Fruit fly (Drosophila melanogaster) whole organism, embryonic: Measurements from ENCODE around the gene Cand1.

Experiments
- Aef1 ChIP-seq: fragments of 200-800 bp; sonication (Bioruptor generic); IDR thresholded peaks from 3 replicates; pipeline ENCODE4 v1.3.6; 2022; ENCODE audit warnings: missing biosample characterization, missing genetic modification characterization
- Bteb2 ChIP-seq: fragments of 200-800 bp; sonication (Bioruptor generic); optimal IDR thresholded peaks from 2 replicates; lab custom pipeline; 2016; ENCODE audit warnings: missing biosample characterization, missing genetic modification characterization
- CG10274 ChIP-seq: fragments of 200-800 bp; sonication (Bioruptor generic); optimal IDR thresholded peaks from 3 replicates; lab custom pipeline; 2017; ENCODE audit warnings: missing biosample characterization, mild to moderate bottlenecking, missing genetic modification characterization
- CG10959 ChIP-seq: fragments of 200-800 bp; sonication (Bioruptor generic); IDR thresholded peaks from 2 replicates; pipeline ENCODE4 v1.3.6; 2022; ENCODE audit warnings: missing biosample characterization, missing genetic modification characterization
- CG10979 ChIP-seq: fragments of 200-800 bp; sonication (Bioruptor generic); optimal IDR thresholded peaks from 2 replicates; lab custom pipeline; 2018; ENCODE audit warnings: missing biosample characterization, mild to moderate bottlenecking, missing genetic modification characterization, moderate library complexity
- CG11085 ChIP-seq: fragments of 200-800 bp; sonication (Bioruptor generic); IDR thresholded peaks from 2 replicates; pipeline ENCODE4 v1.3.6; 2022; ENCODE audit warnings: missing biosample characterization, missing genetic modification characterization
- CG11504 ChIP-seq: fragments of 200-800 bp; sonication (Bioruptor generic); optimal IDR thresholded peaks from 3 replicates; lab custom pipeline; 2019; ENCODE audit warnings: missing biosample characterization, mild to moderate bottlenecking, missing genetic modification characterization, moderate library complexity
- CG12219 ChIP-seq: fragments of 200-800 bp; sonication (Bioruptor generic); optimal IDR thresholded peaks from 3 replicates; lab custom pipeline; 2018; ENCODE audit warnings: missing biosample characterization, mild to moderate bottlenecking, missing genetic modification characterization
- CG13894 ChIP-seq: fragments of 200-800 bp; sonication (Bioruptor generic); optimal IDR thresholded peaks from 3 replicates; lab custom pipeline; 2018; ENCODE audit warnings: missing biosample characterization, mild to moderate bottlenecking, missing genetic modification characterization, moderate library complexity
- CG14860 ChIP-seq: fragments of 200-800 bp; sonication (Bioruptor generic); IDR thresholded peaks from 3 replicates; pipeline ENCODE4 v1.3.6; 2022; ENCODE audit warnings: missing biosample characterization, missing genetic modification characterization; ENCODE audit not compliant: partially characterized antibody
- CG15073 ChIP-seq: fragments of 200-800 bp; sonication (Bioruptor generic); optimal IDR thresholded peaks from 2 replicates; lab custom pipeline; 2016; ENCODE audit warnings: missing biosample characterization, missing genetic modification characterization
- CG1529 ChIP-seq: fragments of 200-800 bp; sonication (Bioruptor generic); optimal IDR thresholded peaks from 3 replicates; lab custom pipeline; 2018; ENCODE audit warnings: missing biosample characterization, missing genetic modification characterization
- CG17802 ChIP-seq: fragments of 200-800 bp; sonication (Bioruptor generic); optimal IDR thresholded peaks from 2 replicates; lab custom pipeline; 2018; ENCODE audit warnings: missing biosample characterization, mild to moderate bottlenecking, missing genetic modification characterization, moderate library complexity
- CG1792 ChIP-seq: fragments of 200-800 bp; sonication (Bioruptor generic); optimal IDR thresholded peaks from 2 replicates; lab custom pipeline; 2016; ENCODE audit warnings: missing biosample characterization, missing genetic modification characterization
- CG2875 ChIP-seq: fragments of 200-800 bp; sonication (Bioruptor generic); optimal IDR thresholded peaks from 2 replicates; lab custom pipeline; 2017; ENCODE audit warnings: missing biosample characterization, mild to moderate bottlenecking, missing genetic modification characterization, missing genetic modification reagents
- CG3407 ChIP-seq: fragments of 200-800 bp; sonication (Bioruptor generic); optimal IDR thresholded peaks from 2 replicates; lab custom pipeline; 2018; ENCODE audit warnings: missing biosample characterization, mild to moderate bottlenecking, missing genetic modification characterization
- CG6272 ChIP-seq: fragments of 200-800 bp; sonication (Bioruptor generic); IDR thresholded peaks from 2 replicates; pipeline ENCODE4 v1.3.6; 2022; ENCODE audit warnings: missing biosample characterization, missing genetic modification characterization
- CG7839 ChIP-seq: fragments of 200-800 bp; sonication (Bioruptor generic); optimal IDR thresholded peaks from 3 replicates; lab custom pipeline; 2018; ENCODE audit warnings: missing biosample characterization, mild to moderate bottlenecking, missing genetic modification characterization, moderate library complexity
- CG8924 ChIP-seq: fragments of 200-800 bp; optimal IDR thresholded peaks from 3 replicates; lab custom pipeline; 2019; ENCODE audit warnings: missing biosample characterization, mild to moderate bottlenecking, missing genetic modification characterization, moderate library complexity
- Dbx ChIP-seq: fragments of 200-800 bp; sonication (Bioruptor generic); IDR thresholded peaks from 3 replicates; pipeline ENCODE4 v1.3.6; 2022; ENCODE audit warnings: missing biosample characterization, missing genetic modification characterization
- Dfd ChIP-seq, 2 experiments: fragments of >200 bp; optimal IDR thresholded peaks; 2 replicates each; lab custom pipeline; 2017; ENCODE audit warnings: missing biosample characterization in 2 of 2, missing genetic modification characterization in 2 of 2
- Doc2 ChIP-seq: fragments of 200-800 bp; sonication (Bioruptor generic); IDR thresholded peaks from 2 replicates; pipeline ENCODE4 v1.3.6; 2022; ENCODE audit warnings: missing biosample characterization, missing genetic modification characterization
- Gug ChIP-seq: fragments of 200-800 bp; sonication (Bioruptor generic); IDR thresholded peaks from 4 replicates; pipeline ENCODE4 v1.3.6; 2022; ENCODE audit warnings: missing biosample characterization, missing genetic modification characterization
- HmgD ChIP-seq: fragments of 200-800 bp; sonication (Bioruptor generic); optimal IDR thresholded peaks from 3 replicates; lab custom pipeline; 2016; ENCODE audit warnings: missing biosample characterization, missing genetic modification characterization
- HmgZ ChIP-seq: fragments of 200-800 bp; sonication (Bioruptor generic); optimal IDR thresholded peaks from 2 replicates; lab custom pipeline; 2018; ENCODE audit warnings: missing biosample characterization, mild to moderate bottlenecking, missing genetic modification characterization
- Hr3 ChIP-seq: fragments of 200-800 bp; sonication (Bioruptor generic); optimal IDR thresholded peaks from 3 replicates; lab custom pipeline; 2016; ENCODE audit warnings: missing biosample characterization, missing genetic modification characterization
- Hr51 ChIP-seq, 2 experiments: fragments of 200-800 bp; sonication (Bioruptor generic); optimal IDR thresholded peaks; 2 replicates in 1 of 2; 3 replicates in 1 of 2; lab custom pipeline; 2016 to 2018; ENCODE audit warnings: missing biosample characterization in 2 of 2, missing genetic modification characterization in 2 of 2, mild to moderate bottlenecking in 1 of 2, moderate library complexity in 1 of 2
- Lhr ChIP-seq: fragments of 200-800 bp; sonication (Bioruptor generic); optimal IDR thresholded peaks from 3 replicates; lab custom pipeline; 2017; ENCODE audit warnings: mild to moderate bottlenecking, missing biosample characterization, missing genetic modification reagents, missing genetic modification characterization
- Max ChIP-seq: fragments of 200-800 bp; sonication (Bioruptor generic); optimal IDR thresholded peaks from 2 replicates; lab custom pipeline; 2016; ENCODE audit warnings: missing biosample characterization, mild to moderate bottlenecking, missing genetic modification characterization
- NC2α ChIP-seq: fragments of 200-800 bp; sonication (Bioruptor generic); optimal IDR thresholded peaks from 2 replicates; lab custom pipeline; 2016; ENCODE audit warnings: missing biosample characterization, missing genetic modification characterization
- Stat92E ChIP-seq, 3 experiments: fragments of >200 bp in 2 of 3; fragments of 200-800 bp in 1 of 3; sonication (Bioruptor generic) in 1 of 3; optimal IDR thresholded peaks; 2 replicates each; lab custom pipeline; 2017 to 2019; ENCODE audit warnings: missing biosample characterization in 3 of 3, missing genetic modification characterization in 3 of 3, mild to moderate bottlenecking in 1 of 3, moderate library complexity in 1 of 3
- Vsx1 ChIP-seq: fragments of 200-800 bp; sonication (Bioruptor generic); optimal IDR thresholded peaks from 2 replicates; lab custom pipeline; 2017; ENCODE audit warnings: missing biosample characterization, mild to moderate bottlenecking, missing genetic modification characterization, missing genetic modification reagents
- chinmo ChIP-seq: fragments of 200-800 bp; sonication (Bioruptor generic); IDR thresholded peaks from 4 replicates; pipeline ENCODE4 v1.3.6; 2022; ENCODE audit warnings: missing biosample characterization, missing genetic modification characterization; ENCODE audit not compliant: partially characterized antibody
- ci ChIP-seq: fragments of 200-800 bp; sonication (Bioruptor generic); IDR thresholded peaks from 3 replicates; pipeline ENCODE4 v1.3.6; 2022; ENCODE audit warnings: missing biosample characterization, missing genetic modification characterization
- gsb-n ChIP-seq: fragments of 200-800 bp; sonication (Bioruptor generic); optimal IDR thresholded peaks from 3 replicates; lab custom pipeline; 2018; ENCODE audit warnings: missing biosample characterization, mild to moderate bottlenecking, missing genetic modification characterization
- h ChIP-seq: fragments of >200 bp; optimal IDR thresholded peaks from 2 replicates; lab custom pipeline; 2017
- kah ChIP-seq: fragments of 200-800 bp; sonication (Bioruptor generic); optimal IDR thresholded peaks from 2 replicates; lab custom pipeline; 2018; ENCODE audit warnings: missing biosample characterization, mild to moderate bottlenecking, missing genetic modification characterization
- knrl ChIP-seq: fragments of 200-800 bp; sonication (Bioruptor generic); IDR thresholded peaks from 3 replicates; pipeline ENCODE4 v1.3.6; 2022; ENCODE audit warnings: missing biosample characterization, missing genetic modification characterization; ENCODE audit not compliant: partially characterized antibody
- lola ChIP-seq, 3 experiments: fragments of >200 bp in 2 of 3; fragments of 200-800 bp in 1 of 3; sonication (Bioruptor generic) in 1 of 3; optimal IDR thresholded peaks; 2 replicates each; lab custom pipeline; 2017 to 2019; ENCODE audit warnings: missing biosample characterization in 3 of 3, missing genetic modification characterization in 3 of 3, mild to moderate bottlenecking in 1 of 3, moderate library complexity in 1 of 3
- oc ChIP-seq: fragments of 200-800 bp; sonication (Bioruptor generic); optimal IDR thresholded peaks from 2 replicates; lab custom pipeline; 2018; ENCODE audit warnings: missing biosample characterization, mild to moderate bottlenecking, missing genetic modification characterization, moderate library complexity
- pros ChIP-seq: fragments of 200-800 bp; sonication (Bioruptor generic); optimal IDR thresholded peaks from 3 replicates; lab custom pipeline; 2019; ENCODE audit warnings: missing biosample characterization, mild to moderate bottlenecking, missing genetic modification characterization, moderate library complexity
- ro ChIP-seq: fragments of 200-800 bp; sonication (Bioruptor generic); IDR thresholded peaks from 2 replicates; pipeline ENCODE4 v1.3.6; 2022; ENCODE audit warnings: missing biosample characterization, missing genetic modification characterization
- scrt ChIP-seq: fragments of 200-800 bp; sonication (Bioruptor generic); optimal IDR thresholded peaks from 2 replicates; lab custom pipeline; 2018; ENCODE audit warnings: missing biosample characterization, mild to moderate bottlenecking, missing genetic modification characterization, moderate library complexity
- sima ChIP-seq: fragments of 200-800 bp; sonication (Bioruptor generic); optimal IDR thresholded peaks from 2 replicates; lab custom pipeline; 2016; ENCODE audit warnings: missing biosample characterization, missing genetic modification characterization
- slp2 ChIP-seq: fragments of 200-800 bp; sonication (Bioruptor generic); optimal IDR thresholded peaks from 2 replicates; lab custom pipeline; 2016; ENCODE audit warnings: missing biosample characterization, missing genetic modification characterization
- sna ChIP-seq: fragments of 200-800 bp; sonication (Bioruptor generic); IDR thresholded peaks from 2 replicates; pipeline ENCODE4 v1.3.6; 2022; ENCODE audit warnings: missing biosample characterization, missing genetic modification characterization; ENCODE audit not compliant: partially characterized antibody
- zen ChIP-seq: fragments of 200-800 bp; sonication (Bioruptor generic); optimal IDR thresholded peaks from 3 replicates; lab custom pipeline; 2018; ENCODE audit warnings: missing biosample characterization, mild to moderate bottlenecking, missing genetic modification characterization, moderate library complexity

The Cand1 gene

dm6 chr2L:10387869-10388726 is 25.6 kb upstream of the Cand1 start, which contains the start of gene da (continued):
- TF ChIP-seq CG11504 (tag; lab: Kevin White, UChicago), result peak; percentile 72
- TF ChIP-seq CG3407 (GFP tag; lab: Kevin White, UChicago), result no peak
- peak; percentile 57 for TF ChIP-seq zen
- TF ChIP-seq Gug (GFP tag; lab: Robert Waterston, UW), result peak; percentile 62; the same call in 3 of the 4 replicates
- TF ChIP-seq Hr3, result peak; percentile 61
- peak; percentile 25 for TF ChIP-seq CG2875
- TF ChIP-seq gsb-n (tag; lab: Kevin White, UChicago), result peak; percentile 31
- peak; percentile 50; the same call in 1 of the 2 replicates for TF ChIP-seq CG6272
- peak; percentile 53 for TF ChIP-seq CG13894 (tag; lab: Kevin White, UChicago)
- no peak for TF ChIP-seq CG14860 (GFP tag; lab: Robert Waterston, UW)
- peak; percentile 36 for TF ChIP-seq slp2 (GFP tag; lab: Kevin White, UChicago)
- 0 out of 3 replicates have a peak, but pooled peaks have one; percentile 15 for TF ChIP-seq Dbx (GFP tag; lab: Robert Waterston, UW)
- TF ChIP-seq chinmo (GFP tag; lab: Robert Waterston, UW), result 0 out of 4 replicates have a peak, but pooled peaks have one; percentile 52
- peak in 1 of 2 experiments; percentile 43 for TF ChIP-seq Dfd (GFP tag; optimal IDR thresholded peaks at IDR 0.05; lab: Kevin White, UChicago)
- peak; percentile 95 for TF ChIP-seq CG17802 (tag; lab: Kevin White, UChicago)
- TF ChIP-seq Hr51 (GFP tag; optimal IDR thresholded peaks at IDR 0.05; lab: Kevin White, UChicago), result peak; percentile 39 to 46
- peak; percentile 61 for TF ChIP-seq CG7839 (tag; lab: Kevin White, UChicago)
- peak; percentile 81; the same call in 2 of the 3 replicates for TF ChIP-seq ci (GFP tag; lab: Robert Waterston, UW)
- TF ChIP-seq HmgZ (tag; lab: Kevin White, UChicago), result peak; percentile 41
- TF ChIP-seq h (lab: Kevin White, UChicago), result no peak
- TF ChIP-seq CG15073 (GFP tag; lab: Kevin White, UChicago), result no peak
- TF ChIP-seq ro (GFP tag; lab: Robert Waterston, UW), result no peak
- peak; percentile 5 for TF ChIP-seq Max
- TF ChIP-seq sima (GFP tag; lab: Kevin White, UChicago), result no peak
- no peak for TF ChIP-seq CG11085 (GFP tag; lab: Robert Waterston, UW)
- TF ChIP-seq CG1529 (GFP tag; lab: Kevin White, UChicago), result no peak
- peak; percentile 71 for TF ChIP-seq CG8924 (tag; lab: Kevin White, UChicago)
- no peak for TF ChIP-seq NC2α (GFP tag; lab: Kevin White, UChicago)
- TF ChIP-seq Bteb2 (GFP tag; lab: Kevin White, UChicago), result peak; percentile 67
- TF ChIP-seq CG10979 (tag; lab: Kevin White, UChicago), result peak; percentile 35
- peak; percentile 7 for TF ChIP-seq kah
- peak; percentile 23 for TF ChIP-seq Lhr (GFP tag; lab: Kevin White, UChicago)
- peak; percentile 50; the same call in 1 of the 3 replicates for TF ChIP-seq knrl
- TF ChIP-seq Vsx1 (GFP tag; lab: Kevin White, UChicago), result no peak
- no peak for TF ChIP-seq sna (GFP tag; lab: Robert Waterston, UW)
- TF ChIP-seq CG1792 (GFP tag; lab: Kevin White, UChicago), result peak; percentile 34
- TF ChIP-seq Aef1 (GFP tag; lab: Robert Waterston, UW), result peak; percentile 52; the same call in 2 of the 3 replicates
- TF ChIP-seq pros, result no peak
- TF ChIP-seq CG12219, result peak; percentile 39
- TF ChIP-seq HmgD (GFP tag; lab: Kevin White, UChicago), result peak; percentile 53
- peak in 2 of 3 experiments; percentile 42 to 92 for TF ChIP-seq lola (GFP tag; optimal IDR thresholded peaks at IDR 0.05; lab: Kevin White, UChicago)
- TF ChIP-seq scrt, result peak; percentile 10
- TF ChIP-seq Doc2 (GFP tag; lab: Robert Waterston, UW), result no peak
- TF ChIP-seq oc (tag; lab: Kevin White, UChicago), result no peak
- no peak for TF ChIP-seq Stat92E (GFP tag; optimal IDR thresholded peaks at IDR 0.05; lab: Kevin White, UChicago)
- TF ChIP-seq CG10274 (GFP tag; lab: Kevin White, UChicago), result no peak
- TF ChIP-seq CG10959 (GFP tag; lab: Robert Waterston, UW), result no peak
